Fruit fly (Drosophila melanogaster) whole organism, embryonic: ENCODE data around the gene mRpL10.

Experiments used
- CG1792 ChIP-seq: fragments of 200-800 bp; sonication (Bioruptor generic); optimal IDR thresholded peaks from 2 replicates; lab custom pipeline; 2016; ENCODE audit warnings: missing biosample characterization, missing genetic modification characterization
- stwl ChIP-seq: fragments of 200-800 bp; sonication (Bioruptor generic); optimal IDR thresholded peaks from 3 replicates; lab custom pipeline; 2018; ENCODE audit warnings: missing biosample characterization, mild to moderate bottlenecking, missing genetic modification characterization, moderate library complexity

dm6 chr2L:207129-207813 is 3.7 kb downstream of the mRpL10 start, which contains the start of the genes Tbc1d15-17 and CG11617:
- TF ChIP-seq CG1792, result no peak
- peak; percentile 81 for TF ChIP-seq stwl (tag; lab: Kevin White, UChicago)
